Fruit fly (Drosophila melanogaster) whole organism: ENCODE results near the gene Mvb12.

Source experiments
- CG8478 ChIP-seq: fragments of >200 bp; optimal IDR thresholded peaks from 2 replicates; lab custom pipeline; 2018; ENCODE audit warnings: inconsistent platforms
- Dll ChIP-seq: fragments of >200 bp; optimal IDR thresholded peaks from 2 replicates; lab custom pipeline; 2017
- EcR ChIP-seq, 2 experiments: fragments of >200 bp; optimal IDR thresholded peaks; 2 replicates each; lab custom pipeline; 2017; ENCODE audit warnings: missing biosample characterization in 2 of 2, missing genetic modification characterization in 2 of 2, missing genetic modification reagents in 2 of 2
- pan ChIP-seq: fragments of >200 bp; optimal IDR thresholded peaks from 2 replicates; lab custom pipeline; 2017
- psq ChIP-seq: fragments of >200 bp; optimal IDR thresholded peaks from 2 replicates; lab custom pipeline; 2017
- usp ChIP-seq: fragments of >200 bp; optimal IDR thresholded peaks from 2 replicates; lab custom pipeline; 2017; ENCODE audit warnings: missing biosample characterization, missing genetic modification characterization, mixed read lengths

The Mvb12 gene

DNA sequence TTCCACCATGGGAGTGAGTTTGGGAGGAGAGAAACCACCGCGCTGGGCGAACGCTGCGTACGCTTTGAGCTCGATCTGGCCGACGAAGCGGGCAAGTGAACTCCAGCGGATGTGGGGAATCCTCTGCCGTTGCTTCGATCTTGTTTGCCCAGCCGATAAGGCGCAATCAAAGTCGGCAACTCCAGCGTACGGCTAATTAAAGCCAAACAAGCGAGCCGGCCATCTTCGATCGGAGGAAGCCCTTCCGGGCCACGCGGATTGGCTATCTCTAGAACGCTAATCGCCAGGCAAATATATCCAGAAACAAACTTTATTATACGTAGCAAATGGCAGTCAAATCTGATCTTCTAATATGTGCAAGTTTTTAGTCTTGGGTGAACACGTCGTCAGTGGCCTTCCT, 12.7 kb downstream of the Mvb12 start, which contains the start of gene CG7536:
CG7536 (minus strand) TSS at position 101 of the 400 bp plus-strand sequence.
- no peak for TF ChIP-seq EcR (GFP tag; optimal IDR thresholded peaks at IDR 0.05; lab: Kevin White, UChicago)
- TF ChIP-seq psq (lab: Kevin White, UChicago): no peak
- TF ChIP-seq usp (GFP tag; lab: Kevin White, UChicago): no peak
- TF ChIP-seq Dll (lab: Kevin White, UChicago): no peak
- no peak for TF ChIP-seq pan (lab: Kevin White, UChicago)
- no peak for TF ChIP-seq CG8478

DNA sequence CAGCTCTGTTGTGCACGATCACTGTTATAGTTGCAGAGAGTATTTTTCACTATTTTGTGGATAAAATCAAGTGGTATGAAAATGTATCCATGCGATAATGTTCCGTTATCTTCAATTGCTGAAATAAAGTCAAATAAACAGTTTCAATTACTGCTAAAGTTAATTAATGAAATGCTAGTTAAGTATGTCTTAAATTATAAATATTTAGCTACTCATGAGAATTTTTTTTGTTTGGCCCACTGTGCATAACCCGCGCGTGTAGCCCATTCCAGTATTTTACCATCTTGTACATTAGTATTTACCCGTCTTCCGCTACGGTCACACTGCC, 15.7 kb downstream of the Mvb12 start, which contains the start of gene Ada3:
Ada3 (plus strand) TSS at position 292 of the 328 bp plus-strand sequence.
- TF ChIP-seq CG8478: no peak
- no peak for TF ChIP-seq pan (lab: Kevin White, UChicago)
- no peak for TF ChIP-seq Dll (lab: Kevin White, UChicago)
- no peak for TF ChIP-seq EcR (GFP tag; optimal IDR thresholded peaks at IDR 0.05; lab: Kevin White, UChicago)

DNA sequence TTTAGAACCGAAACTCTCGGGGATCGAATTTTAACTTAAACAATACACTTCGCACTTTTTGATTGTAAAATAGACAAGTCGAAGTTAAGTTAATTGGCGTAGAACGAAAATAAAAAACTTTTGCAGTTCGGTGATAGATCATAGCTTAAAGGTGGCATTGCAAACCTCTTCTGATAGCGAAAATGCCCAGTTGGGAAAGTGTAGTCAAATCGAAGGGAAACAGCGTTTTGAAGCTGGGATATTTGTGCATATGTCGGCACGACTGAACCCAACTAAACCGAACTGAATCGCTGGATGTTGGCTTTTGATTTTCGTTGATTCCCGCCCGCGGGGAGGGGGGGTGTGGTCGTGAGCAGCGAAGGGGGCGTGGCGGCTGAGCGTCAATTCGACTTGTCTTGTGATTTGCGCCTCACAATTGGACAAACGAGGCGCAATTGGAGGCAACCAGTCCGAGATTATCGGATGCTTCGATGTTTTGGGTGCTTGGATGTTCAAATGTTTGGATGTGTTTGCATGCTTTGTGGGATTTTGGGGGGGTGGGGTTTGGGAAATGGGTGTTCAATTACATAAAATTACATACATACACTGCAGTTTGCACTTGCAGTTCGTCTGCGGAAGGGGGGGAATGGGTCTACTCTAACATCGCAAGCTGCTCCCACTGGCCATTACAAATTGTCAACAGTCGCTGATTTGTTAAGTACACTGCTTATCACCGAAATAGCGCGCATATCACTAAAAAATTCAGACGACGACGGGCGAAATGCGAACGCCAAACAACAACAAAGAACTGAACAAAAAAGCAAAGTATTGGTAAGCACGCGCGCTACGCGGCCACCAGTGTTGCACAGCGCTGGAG, 16.3 kb downstream of the Mvb12 start:
- TF ChIP-seq EcR (GFP tag; optimal IDR thresholded peaks at IDR 0.05; lab: Kevin White, UChicago) (no peak), usp (GFP tag; lab: Kevin White, UChicago) (no peak), psq (lab: Kevin White, UChicago) (no peak), pan (lab: Kevin White, UChicago) (no peak), CG8478 (no peak), Dll (lab: Kevin White, UChicago) (no peak)

DNA sequence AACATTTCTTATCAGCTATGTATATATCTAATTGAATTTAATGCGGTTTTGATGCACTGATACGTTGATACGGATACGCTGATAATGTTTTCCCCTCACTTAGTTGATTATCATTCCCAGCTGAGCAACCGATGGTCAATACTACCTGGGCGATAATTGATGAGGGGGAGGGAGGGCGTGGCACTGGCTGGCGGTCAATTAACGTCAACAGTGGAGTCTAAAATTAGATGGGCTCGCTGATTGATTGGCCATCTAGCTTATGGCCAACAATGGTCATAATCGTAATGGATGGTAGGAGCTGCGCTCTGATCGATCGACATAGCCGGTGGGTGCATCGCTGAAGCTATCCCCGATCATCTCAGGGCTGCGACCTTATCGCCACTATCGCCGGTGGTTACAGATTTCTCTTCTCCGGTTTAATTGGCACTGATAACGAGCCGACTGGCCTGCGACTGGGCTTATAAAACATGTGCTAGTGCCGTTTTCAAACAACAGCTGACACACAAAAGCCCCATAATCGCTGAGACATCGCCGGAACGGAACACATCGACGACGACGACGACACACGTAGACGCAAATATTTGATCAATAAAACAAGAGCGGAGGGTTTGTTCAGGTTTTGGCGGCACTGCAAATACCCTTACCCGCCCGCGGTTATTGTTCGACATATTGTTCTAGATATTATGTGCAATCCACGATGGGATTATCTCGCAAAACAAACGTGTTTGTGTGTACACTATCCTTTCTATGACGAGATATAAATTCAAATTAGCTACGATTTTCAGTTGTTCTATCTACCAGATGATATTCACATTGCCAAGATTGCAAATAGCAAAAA, 17.4 kb downstream of the Mvb12 start:
- TF ChIP-seq CG8478 (no peak), pan (lab: Kevin White, UChicago) (no peak)

DNA sequence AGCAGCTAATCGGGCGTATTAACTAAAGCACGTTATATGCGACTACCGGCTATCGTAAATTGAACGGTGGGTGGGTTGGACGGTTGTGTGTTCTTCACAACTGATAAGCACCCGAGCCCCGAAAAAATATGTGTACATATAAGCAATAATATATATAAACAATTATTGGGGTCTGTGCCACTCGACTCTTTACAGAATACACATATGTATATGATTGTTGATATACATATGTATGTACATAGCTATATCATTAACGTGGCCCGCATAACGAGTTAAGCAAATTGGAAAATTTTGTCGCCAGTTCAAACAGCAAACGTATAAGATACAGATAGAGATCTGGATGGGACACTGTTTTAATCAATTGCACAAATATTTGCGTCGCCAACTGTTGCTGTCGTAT, 18.4 kb downstream of the Mvb12 start:
- TF ChIP-seq EcR (GFP tag; optimal IDR thresholded peaks at IDR 0.05; lab: Kevin White, UChicago) (no peak), CG8478 (no peak), Dll (lab: Kevin White, UChicago) (no peak), pan (lab: Kevin White, UChicago) (no peak), usp (GFP tag; lab: Kevin White, UChicago) (no peak), psq (lab: Kevin White, UChicago) (no peak)

DNA sequence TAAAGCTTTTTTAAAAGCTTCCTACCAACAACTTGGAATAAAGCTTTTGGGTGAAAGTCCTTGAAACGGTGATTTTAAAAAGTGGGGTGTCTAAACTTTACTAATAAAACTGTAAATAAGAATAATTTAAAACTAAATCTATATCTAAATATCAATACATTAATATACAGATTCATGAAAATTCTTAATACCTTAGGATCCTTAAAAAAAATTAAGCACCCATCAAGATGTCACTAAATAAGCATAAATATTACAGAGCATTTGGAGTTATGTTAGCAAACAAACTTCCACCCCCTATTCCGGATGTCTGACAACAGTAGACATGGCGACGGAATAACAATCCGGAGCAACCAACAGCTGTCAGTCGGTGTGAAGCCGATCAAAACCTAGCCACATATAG, 36.9 kb downstream of the Mvb12 start, which contains the start of gene Dhc16F:
Dhc16F (plus strand) TSS at position 301 of the 400 bp plus-strand sequence.
- TF ChIP-seq Dll (lab: Kevin White, UChicago) (no peak), pan (lab: Kevin White, UChicago) (no peak), EcR (GFP tag; optimal IDR thresholded peaks at IDR 0.05; lab: Kevin White, UChicago) (no peak), usp (GFP tag; lab: Kevin White, UChicago) (no peak), CG8478 (no peak), psq (lab: Kevin White, UChicago) (no peak)

DNA sequence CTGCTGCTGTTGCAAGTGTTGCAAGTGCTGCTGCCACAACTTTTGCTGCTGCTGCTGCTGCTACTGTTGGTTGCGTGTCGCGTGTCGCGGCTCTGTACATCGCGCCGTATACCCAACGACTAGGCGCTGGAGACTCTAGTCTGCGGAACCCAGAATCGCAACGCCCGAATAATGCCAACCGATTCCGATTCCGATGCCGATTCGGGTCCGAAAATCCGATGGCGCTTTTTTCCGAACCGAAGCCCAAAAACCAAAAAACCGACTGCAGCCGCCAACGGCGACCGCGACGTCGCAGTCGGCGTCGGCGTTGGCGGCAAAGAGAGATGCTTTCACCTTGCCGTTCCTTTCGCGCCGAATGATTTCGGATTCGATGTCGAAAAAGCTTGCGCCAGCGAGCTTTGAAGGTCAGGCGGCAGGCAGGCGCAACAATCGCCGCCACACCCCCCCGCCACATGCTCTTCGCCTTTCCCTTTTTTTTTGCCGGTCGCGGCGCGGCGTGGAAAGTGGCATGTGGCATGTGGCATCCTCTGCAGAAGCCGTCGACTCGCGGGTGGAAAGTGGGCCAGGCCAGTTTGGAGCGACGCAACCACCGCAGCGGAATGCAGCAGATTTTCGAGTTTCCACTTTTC, 37.9 kb downstream of the Mvb12 start, which contains the start of gene Sh:
Sh (minus strand) TSS at position 104 of the 629 bp plus-strand sequence.
- TF ChIP-seq pan (lab: Kevin White, UChicago) (no peak), EcR (GFP tag; optimal IDR thresholded peaks at IDR 0.05; lab: Kevin White, UChicago) (no peak), Dll (lab: Kevin White, UChicago) (no peak), CG8478 (no peak), usp (GFP tag; lab: Kevin White, UChicago) (no peak), psq (lab: Kevin White, UChicago) (no peak)

DNA sequence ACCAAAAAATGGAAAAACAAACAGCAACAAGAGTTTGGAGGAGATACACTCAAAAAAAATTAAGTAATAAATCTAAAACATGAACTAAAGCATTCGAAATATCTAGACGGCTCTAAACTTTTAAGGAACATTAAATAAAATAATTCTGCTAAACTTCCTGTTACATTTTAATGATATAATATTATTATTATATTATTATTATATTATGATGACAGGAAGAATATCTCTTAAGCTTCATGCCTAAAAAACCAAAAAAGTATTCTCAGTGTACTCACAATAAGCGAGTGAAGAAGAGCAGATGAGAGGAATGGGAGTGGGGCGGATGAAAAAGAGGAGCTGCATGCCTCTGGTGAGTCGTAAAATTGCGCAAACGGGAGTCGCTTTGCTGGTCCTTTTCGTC, 43.0 kb downstream of the Mvb12 start:
- TF ChIP-seq usp (GFP tag; lab: Kevin White, UChicago) (no peak), Dll (lab: Kevin White, UChicago) (no peak), CG8478 (no peak), EcR (GFP tag; optimal IDR thresholded peaks at IDR 0.05; lab: Kevin White, UChicago) (no peak), pan (lab: Kevin White, UChicago) (no peak)

DNA sequence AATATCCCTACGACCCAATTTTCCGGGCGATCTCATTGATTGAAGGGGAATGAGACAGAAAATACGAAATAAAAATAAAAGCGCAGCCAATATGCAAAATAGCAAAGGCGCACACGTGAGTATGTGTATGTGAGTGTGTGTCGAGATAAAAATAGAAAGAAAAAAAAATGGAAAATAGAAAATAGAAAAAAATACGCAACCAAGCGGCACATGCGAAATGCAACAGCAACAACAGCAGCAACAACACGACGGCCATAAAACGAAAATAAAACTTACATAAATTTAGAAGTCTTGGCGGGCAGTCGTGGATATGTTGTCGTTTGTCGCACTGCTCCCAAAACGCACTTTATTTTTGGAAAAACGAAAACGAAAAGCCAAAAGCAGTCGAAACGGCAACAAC, 43.9 kb downstream of the Mvb12 start:
- no peak for TF ChIP-seq CG8478

DNA sequence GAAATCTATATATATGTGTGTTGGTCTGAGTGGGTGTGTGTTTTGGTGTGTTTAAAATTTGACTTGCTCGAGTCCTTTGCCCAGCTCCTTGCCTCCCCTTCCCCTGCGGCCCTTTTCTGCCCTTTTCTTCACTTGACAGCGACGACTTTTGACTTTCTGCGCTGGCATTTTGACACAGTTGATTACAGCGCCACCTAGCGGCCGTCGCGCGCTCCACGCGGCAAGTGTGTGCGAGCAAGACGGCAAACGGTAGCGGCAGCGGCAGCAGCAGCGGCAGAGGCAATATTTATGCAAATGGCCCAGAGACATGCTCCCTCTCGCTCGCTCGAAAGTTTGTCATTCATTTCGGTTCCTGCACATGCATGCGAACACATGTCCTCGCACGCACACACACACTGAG, 49.0 kb downstream of the Mvb12 start:
- TF ChIP-seq CG8478 (no peak), pan (lab: Kevin White, UChicago) (no peak), psq (lab: Kevin White, UChicago) (no peak)
